ENCODE assay signal across 5 fruit fly cellular contexts in genomic region chr3R:7491453-7491853, dm6.
A peak's percentile ranks its signal among the peaks of the same experiment; 100 is the strongest.
TF ChIP-seq lines count a peak whose summit lies in the region.

No protein-coding gene starts in this region.

- TF ChIP-seq CTCF in whole organism, embryonic (GFP tag; optimal IDR thresholded peaks at IDR 0.05; lab: Kevin White, UChicago): no peak

TF ChIP-seq in whole organism, adult, 20 proteins besides CTCF, POLR2A, EP300 and RAD21 (continues in another document):
- no peak for TF ChIP-seq Clk (GFP tag; optimal IDR thresholded peaks at IDR 0.05; lab: Kevin White, UChicago)
- no peak for TF ChIP-seq CG5204 (GFP tag; optimal IDR thresholded peaks at IDR 0.05; lab: Kevin White, UChicago)
- TF ChIP-seq ovo (GFP tag; optimal IDR thresholded peaks at IDR 0.05; lab: Kevin White, UChicago): peak; percentile 95
- no peak for TF ChIP-seq CG11617 (GFP tag; optimal IDR thresholded peaks at IDR 0.05; lab: Kevin White, UChicago)
- peak; percentile 81 for TF ChIP-seq pad (GFP tag; optimal IDR thresholded peaks at IDR 0.05; lab: Kevin White, UChicago)
- no peak for TF ChIP-seq cnc (optimal IDR thresholded peaks at IDR 0.05; lab: Kevin White, UChicago)
- no peak for TF ChIP-seq Hr96 (GFP tag; optimal IDR thresholded peaks at IDR 0.05; lab: Kevin White, UChicago)
- no peak for TF ChIP-seq kay (GFP tag; lab: Kevin White, UChicago; ENCODE audit: borderline replicate concordance)
- peak; percentile 50 for TF ChIP-seq bab1 (GFP tag; optimal IDR thresholded peaks at IDR 0.05; lab: Kevin White, UChicago)
- TF ChIP-seq Mnt (GFP tag; optimal IDR thresholded peaks at IDR 0.05; lab: Kevin White, UChicago): no peak
- TF ChIP-seq CG14711 (tag; optimal IDR thresholded peaks at IDR 0.05; lab: Kevin White, UChicago): no peak
- peak; percentile 31 for TF ChIP-seq CG33017 (tag; optimal IDR thresholded peaks at IDR 0.05; lab: Kevin White, UChicago)
- no peak for TF ChIP-seq toe (GFP tag; optimal IDR thresholded peaks at IDR 0.05; lab: Kevin White, UChicago)
- no peak for TF ChIP-seq tj (GFP tag; optimal IDR thresholded peaks at IDR 0.05; lab: Kevin White, UChicago)
- peak; percentile 30 for TF ChIP-seq CG7101 (tag; optimal IDR thresholded peaks at IDR 0.05; lab: Kevin White, UChicago)
- TF ChIP-seq CG1620 (GFP tag; optimal IDR thresholded peaks at IDR 0.05; lab: Kevin White, UChicago): no peak
- TF ChIP-seq CG12768 (GFP tag; optimal IDR thresholded peaks at IDR 0.05; lab: Kevin White, UChicago): peak; percentile 4
- no peak for TF ChIP-seq CG7045 (GFP tag; optimal IDR thresholded peaks at IDR 0.05; lab: Kevin White, UChicago)
- peak; percentile 7 for TF ChIP-seq cic (GFP tag; optimal IDR thresholded peaks at IDR 0.05; lab: Kevin White, UChicago)

TF ChIP-seq in whole organism, embryonic, 481 proteins besides CTCF, POLR2A, EP300 and RAD21 (continues in another document):
- TF ChIP-seq bcd (GFP tag; optimal IDR thresholded peaks at IDR 0.05; lab: Kevin White, UChicago): no peak
- no peak for TF ChIP-seq Mes4 (GFP tag; optimal IDR thresholded peaks at IDR 0.05; lab: Kevin White, UChicago)
- no peak; the same call in 2 of the 3 replicates for TF ChIP-seq so (GFP tag; IDR thresholded peaks at IDR 0.05; lab: Robert Waterston, UW)
- no peak for TF ChIP-seq sob (GFP tag; IDR thresholded peaks at IDR 0.05; lab: Robert Waterston, UW)
- no peak for TF ChIP-seq CG10209 (GFP tag; optimal IDR thresholded peaks at IDR 0.05; lab: Kevin White, UChicago)
- TF ChIP-seq en (GFP tag; optimal IDR thresholded peaks at IDR 0.05; lab: Kevin White, UChicago): no peak
- no peak for TF ChIP-seq CG12744 (GFP tag; optimal IDR thresholded peaks at IDR 0.05; lab: Kevin White, UChicago)
- peak; percentile 29; the same call in 1 of the 3 replicates for TF ChIP-seq zen2 (GFP tag; IDR thresholded peaks at IDR 0.05; lab: Robert Waterston, UW; ENCODE audit: partially characterized antibody)
- TF ChIP-seq CG30020 (tag; optimal IDR thresholded peaks at IDR 0.05; lab: Kevin White, UChicago): no peak
- no peak for TF ChIP-seq bigmax (GFP tag; optimal IDR thresholded peaks at IDR 0.05; lab: Kevin White, UChicago)
- TF ChIP-seq dan (GFP tag; IDR thresholded peaks at IDR 0.05; lab: Robert Waterston, UW): no peak
- TF ChIP-seq CG8388 (GFP tag; optimal IDR thresholded peaks at IDR 0.05; lab: Kevin White, UChicago): no peak
- no peak for TF ChIP-seq NK7.1 (GFP tag; optimal IDR thresholded peaks at IDR 0.05; lab: Kevin White, UChicago)
- no peak for TF ChIP-seq Dad (GFP tag; optimal IDR thresholded peaks at IDR 0.05; lab: Kevin White, UChicago)
- TF ChIP-seq CG32772 (GFP tag; IDR thresholded peaks at IDR 0.05; lab: Robert Waterston, UW): no peak
- no peak for TF ChIP-seq CG10321 (GFP tag; IDR thresholded peaks at IDR 0.05; lab: Robert Waterston, UW)
- TF ChIP-seq Blimp-1 (GFP tag; optimal IDR thresholded peaks at IDR 0.05; lab: Kevin White, UChicago): peak; percentile 87
- no peak for TF ChIP-seq HHEX (GFP tag; optimal IDR thresholded peaks at IDR 0.05; lab: Kevin White, UChicago)
- no peak for TF ChIP-seq ttk (GFP tag; IDR thresholded peaks at IDR 0.05; lab: Robert Waterston, UW)

TF ChIP-seq in whole organism, prepupa, 60 proteins besides CTCF, POLR2A, EP300 and RAD21:
- TF ChIP-seq fkh (GFP tag; optimal IDR thresholded peaks at IDR 0.05; lab: Kevin White, UChicago): peak; percentile 28
- peak; percentile 16 for TF ChIP-seq fd85E (GFP tag; optimal IDR thresholded peaks at IDR 0.05; lab: Kevin White, UChicago)
- no peak for TF ChIP-seq CG7368 (GFP tag; optimal IDR thresholded peaks at IDR 0.05; lab: Kevin White, UChicago)
- TF ChIP-seq salr (GFP tag; optimal IDR thresholded peaks at IDR 0.05; lab: Kevin White, UChicago): no peak
- TF ChIP-seq CG15336 (GFP tag; IDR thresholded peaks at IDR 0.05; lab: Robert Waterston, UW): 0 out of 2 replicates have a peak, but pooled peaks have one; percentile 6
- TF ChIP-seq CG6854 (GFP tag; optimal IDR thresholded peaks at IDR 0.05; lab: Kevin White, UChicago): peak; percentile 48
- TF ChIP-seq CG8319 (GFP tag; optimal IDR thresholded peaks at IDR 0.05; lab: Kevin White, UChicago): no peak
TF ChIP-seq in whole organism, prepupa: peak in this region for 4.

TF ChIP-seq in whole organism, pupa, 21 proteins besides CTCF, POLR2A, EP300 and RAD21:
- no peak for TF ChIP-seq CG32121 (GFP tag; IDR thresholded peaks at IDR 0.05; lab: Robert Waterston, UW)
- TF ChIP-seq rn (GFP tag; IDR thresholded peaks at IDR 0.05; lab: Robert Waterston, UW): no peak
- no peak for TF ChIP-seq gl (tag; optimal IDR thresholded peaks at IDR 0.05; lab: Kevin White, UChicago)
- peak; percentile 38 for TF ChIP-seq CG12605 (GFP tag; IDR thresholded peaks at IDR 0.05; lab: Robert Waterston, UW)
- TF ChIP-seq CG15710 (tag; optimal IDR thresholded peaks at IDR 0.05; lab: Kevin White, UChicago): no peak
- TF ChIP-seq EcR (GFP tag; optimal IDR thresholded peaks at IDR 0.05; lab: Kevin White, UChicago): no peak
- TF ChIP-seq CG9948 (tag; optimal IDR thresholded peaks at IDR 0.05; lab: Kevin White, UChicago): no peak
- TF ChIP-seq Ets98B (GFP tag; IDR thresholded peaks at IDR 0.05; lab: Robert Waterston, UW): peak; percentile 66; the same call in 1 of the 2 replicates
- no peak for TF ChIP-seq CG10348 (GFP tag; IDR thresholded peaks at IDR 0.05; lab: Robert Waterston, UW)
- no peak for TF ChIP-seq Pif1A (GFP tag; optimal IDR thresholded peaks at IDR 0.05; lab: Kevin White, UChicago)
- peak; percentile 63; the same call in 2 of the 3 replicates for TF ChIP-seq CG4496 (GFP tag; IDR thresholded peaks at IDR 0.05; lab: Robert Waterston, UW)
- TF ChIP-seq Pif1B (GFP tag; optimal IDR thresholded peaks at IDR 0.05; lab: Kevin White, UChicago): no peak
- no peak for TF ChIP-seq CG8159 (tag; optimal IDR thresholded peaks at IDR 0.05; lab: Kevin White, UChicago)
- 0 out of 3 replicates have a peak, but pooled peaks have one; percentile 11 for TF ChIP-seq fd96Ca (GFP tag; IDR thresholded peaks at IDR 0.05; lab: Robert Waterston, UW)
- TF ChIP-seq CG17806 (tag; optimal IDR thresholded peaks at IDR 0.05; lab: Kevin White, UChicago): no peak

TF ChIP-seq in whole organism, wandering third instar larva, 38 proteins besides CTCF, POLR2A, EP300 and RAD21:
- TF ChIP-seq woc (GFP tag; optimal IDR thresholded peaks at IDR 0.05; lab: Kevin White, UChicago) (no peak), dl (GFP tag; optimal IDR thresholded peaks at IDR 0.05; lab: Kevin White, UChicago; ENCODE audit: insufficient read depth in 1 of 2, partially characterized antibody in 2 of 2) (peak; percentile 50 to 76), Hnf4 (GFP tag; optimal IDR thresholded peaks at IDR 0.05; lab: Kevin White, UChicago) (no peak), Dif (GFP tag; optimal IDR thresholded peaks at IDR 0.05; lab: Kevin White, UChicago; ENCODE audit: partially characterized antibody) (peak; percentile 88), Mio (GFP tag; optimal IDR thresholded peaks at IDR 0.05; lab: Kevin White, UChicago) (no peak), CrebA (GFP tag; optimal IDR thresholded peaks at IDR 0.05; lab: Kevin White, UChicago; ENCODE audit: borderline replicate concordance) (peak; percentile 19), dmrt93B (GFP tag; optimal IDR thresholded peaks at IDR 0.05; lab: Kevin White, UChicago) (no peak), Vsx2 (GFP tag; optimal IDR thresholded peaks at IDR 0.05; lab: Kevin White, UChicago; ENCODE audit: partially characterized antibody) (peak; percentile 35)
